Worm (Caenorhabditis elegans): ENCODE measurements around the gene math-7.

math-7 gene

ce11 chrII:1852503-1852902 lies 33.8 kb downstream of the math-7 start, which contains the start of gene C52E2.2:
Gene C52E2.2 (plus strand): TSS chrII:1852803.
- TF ChIP-seq ztf-1 (GFP tag; conservative IDR thresholded peaks at IDR 0.05) (no peak), ztf-11 (tag; optimal IDR thresholded peaks at IDR 0.05) (no peak), nhr-6 (tag; optimal IDR thresholded peaks at IDR 0.05) (no peak), nhr-23 (tag; optimal IDR thresholded peaks at IDR 0.05) (no peak), nhr-237 (tag; optimal IDR thresholded peaks at IDR 0.05) (no peak), sma-3 (GFP tag; optimal IDR thresholded peaks at IDR 0.05) (no peak), mab-5 (tag; optimal IDR thresholded peaks at IDR 0.05) (no peak)

ce11 chrII:1851716-1852115 lies 34.6 kb downstream of the math-7 start:
- TF ChIP-seq ceh-82 (tag; optimal IDR thresholded peaks at IDR 0.05) (no peak), crh-2 (tag; optimal IDR thresholded peaks at IDR 0.05) (peak; percentile 36), fos-1 (tag; optimal IDR thresholded peaks at IDR 0.05) (peak; percentile 97), egl-27 (tag; optimal IDR thresholded peaks at IDR 0.05) (peak; percentile 83), sma-3 (GFP tag; optimal IDR thresholded peaks at IDR 0.05) (peak; percentile 57), elt-1 (tag; optimal IDR thresholded peaks at IDR 0.05) (no peak), nhr-11 (tag; optimal IDR thresholded peaks at IDR 0.05) (no peak), nhr-21 (tag; optimal IDR thresholded peaks at IDR 0.05) (peak; percentile 22), gmeb-1 (tag; optimal IDR thresholded peaks at IDR 0.05) (peak; percentile 25), snpc-4 (tag; optimal IDR thresholded peaks at IDR 0.05) (no peak), sma-9 (GFP tag; optimal IDR thresholded peaks at IDR 0.05) (peak; percentile 91), sma-9 (tag; optimal IDR thresholded peaks at IDR 0.05) (no peak), F13H6.1 (tag; optimal IDR thresholded peaks at IDR 0.05) (peak; percentile 32)

ce11 chrII:1850840-1851294 lies 35.4 kb downstream of the math-7 start, which contains the start of gene C52E2.3:
Gene C52E2.3 (plus strand): TSS chrII:1851244.
- TF ChIP-seq mbf-1 (tag; optimal IDR thresholded peaks at IDR 0.05) = no peak
- TF ChIP-seq unc-39 (tag; optimal IDR thresholded peaks at IDR 0.05) = no peak
- no peak for TF ChIP-seq skn-1 (tag; optimal IDR thresholded peaks at IDR 0.05)
- TF ChIP-seq R02D3.7 (tag; optimal IDR thresholded peaks at IDR 0.05) = no peak
- no peak for TF ChIP-seq lin-39 (tag; optimal IDR thresholded peaks at IDR 0.05)
- no peak for TF ChIP-seq C34F6.9 (tag; optimal IDR thresholded peaks at IDR 0.05)
- TF ChIP-seq ztf-1 (GFP tag; conservative IDR thresholded peaks at IDR 0.05) = no peak
- TF ChIP-seq sma-3 (GFP tag; optimal IDR thresholded peaks at IDR 0.05) = no peak
- TF ChIP-seq Y55F3AM.14 (GFP tag; optimal IDR thresholded peaks at IDR 0.05) = no peak
- TF ChIP-seq ztf-4 (tag; optimal IDR thresholded peaks at IDR 0.05) = no peak
- no peak for TF ChIP-seq ztf-11 (tag; optimal IDR thresholded peaks at IDR 0.05)
- TF ChIP-seq unc-55 (GFP tag; optimal IDR thresholded peaks at IDR 0.05) = no peak

ce11 chrII:1850299-1850698 lies 36.0 kb downstream of the math-7 start, which contains the start of gene fbxb-96:
Gene fbxb-96 (minus strand): TSS chrII:1850399.
- TF ChIP-seq sma-3 (GFP tag; optimal IDR thresholded peaks at IDR 0.05) (no peak), lsy-2 (tag; optimal IDR thresholded peaks at IDR 0.05) (no peak), peb-1 (tag; optimal IDR thresholded peaks at IDR 0.05) (no peak), ceh-16 (tag; optimal IDR thresholded peaks at IDR 0.05) (no peak), egl-27 (tag; optimal IDR thresholded peaks at IDR 0.05) (no peak), nhr-25 (tag; optimal IDR thresholded peaks at IDR 0.05) (no peak), ZK546.5 (tag; optimal IDR thresholded peaks at IDR 0.05) (no peak), nhr-6 (tag; optimal IDR thresholded peaks at IDR 0.05) (no peak), mdl-1 (tag; optimal IDR thresholded peaks at IDR 0.05) (no peak), nhr-129 (tag; optimal IDR thresholded peaks at IDR 0.05) (no peak), alr-1 (tag; optimal IDR thresholded peaks at IDR 0.05) (no peak), nhr-10 (tag; optimal IDR thresholded peaks at IDR 0.05) (no peak), skn-1 (tag; optimal IDR thresholded peaks at IDR 0.05) (no peak), fos-1 (tag; optimal IDR thresholded peaks at IDR 0.05) (no peak), unc-39 (tag; optimal IDR thresholded peaks at IDR 0.05) (no peak)

ce11 chrII:1848109-1848508 lies 38.2 kb downstream of the math-7 start, which contains the start of gene fbxb-97:
Gene fbxb-97 (minus strand): TSS chrII:1848161.
- no peak for TF ChIP-seq egl-27 (tag; optimal IDR thresholded peaks at IDR 0.05)
- TF ChIP-seq unc-39 (tag; optimal IDR thresholded peaks at IDR 0.05) = no peak
- TF ChIP-seq unc-62 (GFP tag; optimal IDR thresholded peaks at IDR 0.05) = no peak
- TF ChIP-seq lin-11 (tag; optimal IDR thresholded peaks at IDR 0.05) = no peak
- no peak for TF ChIP-seq blmp-1 (tag; optimal IDR thresholded peaks at IDR 0.05; ENCODE audit: insufficient read depth)
- no peak for TF ChIP-seq Y55F3AM.14 (GFP tag; optimal IDR thresholded peaks at IDR 0.05)
- TF ChIP-seq nhr-6 (tag; optimal IDR thresholded peaks at IDR 0.05) = no peak
- TF ChIP-seq mdl-1 (tag; optimal IDR thresholded peaks at IDR 0.05) = no peak
- TF ChIP-seq snpc-4 (tag; optimal IDR thresholded peaks at IDR 0.05) = no peak
- no peak for TF ChIP-seq crh-2 (tag; optimal IDR thresholded peaks at IDR 0.05)
- no peak for TF ChIP-seq sma-3 (GFP tag; optimal IDR thresholded peaks at IDR 0.05)
- TF ChIP-seq ZK546.5 (tag; optimal IDR thresholded peaks at IDR 0.05) = no peak
- TF ChIP-seq elt-3 (tag; optimal IDR thresholded peaks at IDR 0.05) = no peak
- no peak for TF ChIP-seq mbf-1 (tag; optimal IDR thresholded peaks at IDR 0.05)
